Worm (Caenorhabditis elegans) whole organism, dauer: ENCODE measurements around the gene C23F12.9.

Source experiments
- unc-62 ChIP-seq: sonication (generic microtip); optimal IDR thresholded peaks from 2 replicates; lab custom pipeline; 2017; ENCODE audit warnings: missing biosample characterization, missing genetic modification reagents, missing genetic modification characterization

The C23F12.9 gene

ce11 chrX:9393750-9394149, at the start of gene C23F12.9:
C23F12.9 (plus strand) TSS chrX:9394050.
- TF ChIP-seq unc-62 (GFP tag; lab: Kevin White, UChicago) = no peak

- TF ChIP-seq unc-62 (GFP tag; lab: Kevin White, UChicago) = no peak
Observed at ce11 chrX:9347380-9347979, 46.4 kb upstream of the C23F12.9 start, which contains the start of gene oga-1. oga-1 (minus strand) TSS chrX:9347430.

ce11 chrX:9349844-9350556, 43.9 kb upstream of the C23F12.9 start, which contains the start of gene flp-20:
flp-20 (minus strand) TSS chrX:9349894.
- no peak for TF ChIP-seq unc-62 (GFP tag; lab: Kevin White, UChicago)

DNA sequence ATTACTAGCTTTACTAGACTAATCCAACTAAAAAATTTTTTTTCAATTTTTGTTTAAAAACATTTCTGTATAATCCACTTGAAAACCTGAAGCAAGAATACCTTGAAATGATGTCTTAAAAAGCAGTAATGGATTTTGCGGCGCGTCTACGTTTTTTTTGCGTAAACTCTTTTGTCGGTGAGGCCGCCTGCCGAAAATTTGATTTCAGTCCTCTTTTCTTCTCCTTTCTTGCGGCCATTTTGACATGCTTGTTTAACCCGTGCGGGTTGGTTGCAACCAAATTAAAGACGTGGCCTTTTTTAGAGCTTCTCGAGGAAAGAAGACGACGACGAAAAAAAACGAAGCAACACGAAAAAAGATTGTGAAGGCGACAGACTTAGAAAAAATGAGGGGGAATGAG, 32.7 kb upstream of the C23F12.9 start:
- no peak for TF ChIP-seq unc-62 (GFP tag; lab: Kevin White, UChicago)

DNA sequence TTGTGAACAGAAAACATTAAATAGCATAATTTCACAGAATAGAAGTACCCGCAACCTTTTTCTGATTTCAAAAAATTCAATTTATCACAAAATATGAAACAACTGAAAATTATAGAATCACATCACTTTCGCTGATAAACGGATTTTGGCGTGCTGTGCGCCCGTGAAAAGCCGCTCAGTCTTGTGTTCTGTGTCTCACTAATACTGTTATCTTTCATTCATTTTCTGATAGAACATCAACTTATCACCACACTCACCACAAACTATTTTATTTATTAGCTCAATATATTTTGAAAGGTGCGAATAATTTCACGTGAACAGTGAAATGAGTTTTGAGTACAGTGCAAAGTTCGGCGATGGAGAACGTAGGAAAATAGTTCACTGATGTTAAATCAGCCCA, 29.8 kb upstream of the C23F12.9 start:
- TF ChIP-seq unc-62 (GFP tag; lab: Kevin White, UChicago) = no peak

- TF ChIP-seq unc-62 (GFP tag; lab: Kevin White, UChicago) = no peak
Observed at ce11 chrX:9364501-9364900, 29.3 kb upstream of the C23F12.9 start, which contains the start of gene pkc-2. pkc-2 (plus strand) TSS chrX:9364818.

- TF ChIP-seq unc-62 (GFP tag; lab: Kevin White, UChicago) = no peak
Observed at ce11 chrX:9369927-9370326, 23.9 kb upstream of the C23F12.9 start.

DNA sequence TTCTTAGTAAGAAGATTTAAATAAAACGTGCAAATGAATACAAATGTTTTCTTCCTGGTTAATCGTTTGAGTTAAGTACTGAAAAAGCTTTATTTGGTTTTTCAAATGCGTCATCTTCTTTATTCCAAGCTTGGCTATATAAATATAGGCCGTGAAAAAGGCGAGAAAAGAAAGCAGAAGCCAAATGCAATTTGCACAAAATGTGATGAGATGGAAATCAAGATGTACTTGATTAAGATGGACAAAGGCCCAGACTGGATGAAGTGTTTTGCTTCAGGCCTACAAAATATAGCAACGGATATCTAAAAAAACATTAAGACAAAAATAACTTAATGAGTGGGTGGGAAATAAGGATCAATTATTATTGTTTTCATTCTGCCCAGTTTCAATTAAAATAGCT, 21.6 kb upstream of the C23F12.9 start:
- no peak for TF ChIP-seq unc-62 (GFP tag; lab: Kevin White, UChicago)

DNA sequence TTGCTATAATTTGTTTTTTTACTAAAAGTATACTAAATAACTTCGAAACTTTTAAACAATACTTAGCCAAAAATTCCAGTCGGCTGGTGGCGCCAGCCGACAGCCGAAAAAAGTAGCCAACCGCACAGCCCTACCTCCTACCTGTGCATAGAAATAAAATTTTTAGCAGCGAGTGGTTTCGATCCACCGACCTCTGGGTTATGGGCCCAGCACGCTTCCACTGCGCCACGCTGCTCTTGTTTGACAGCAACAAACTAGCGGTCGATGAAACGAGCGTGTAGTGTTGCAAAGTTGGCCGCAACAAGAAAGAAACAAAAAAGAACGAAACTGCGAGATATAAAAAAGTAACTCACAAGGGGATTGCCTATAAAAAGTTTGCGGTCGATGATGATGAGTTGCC, 20.9 kb upstream of the C23F12.9 start:
- no peak for TF ChIP-seq unc-62 (GFP tag; lab: Kevin White, UChicago)

DNA sequence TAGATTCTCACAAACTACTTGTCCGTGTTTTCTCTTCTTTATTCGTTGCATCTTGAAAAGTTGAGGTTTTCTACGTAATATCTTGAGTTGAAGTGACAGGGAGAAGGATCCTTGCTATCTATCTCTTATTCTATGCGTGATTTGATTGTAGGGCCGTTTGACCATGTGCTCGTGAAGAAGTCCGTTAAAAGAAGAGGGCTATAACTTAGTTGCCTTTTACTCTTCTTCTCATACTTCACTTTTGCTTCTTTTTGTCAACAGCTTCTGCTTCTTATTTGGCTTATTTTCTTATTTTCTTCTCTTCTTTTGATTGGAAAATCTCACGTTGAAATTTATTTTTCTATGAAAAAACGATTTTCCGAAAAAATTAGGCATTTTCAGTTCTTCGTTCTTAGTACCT, 20.1 kb upstream of the C23F12.9 start:
- TF ChIP-seq unc-62 (GFP tag; lab: Kevin White, UChicago) = no peak

ce11 chrX:9387041-9387440, 6.8 kb upstream of the C23F12.9 start, which contains the start of gene C23F12.4:
C23F12.4 (plus strand) TSS chrX:9387341.
- no peak for TF ChIP-seq unc-62 (GFP tag; lab: Kevin White, UChicago)

DNA sequence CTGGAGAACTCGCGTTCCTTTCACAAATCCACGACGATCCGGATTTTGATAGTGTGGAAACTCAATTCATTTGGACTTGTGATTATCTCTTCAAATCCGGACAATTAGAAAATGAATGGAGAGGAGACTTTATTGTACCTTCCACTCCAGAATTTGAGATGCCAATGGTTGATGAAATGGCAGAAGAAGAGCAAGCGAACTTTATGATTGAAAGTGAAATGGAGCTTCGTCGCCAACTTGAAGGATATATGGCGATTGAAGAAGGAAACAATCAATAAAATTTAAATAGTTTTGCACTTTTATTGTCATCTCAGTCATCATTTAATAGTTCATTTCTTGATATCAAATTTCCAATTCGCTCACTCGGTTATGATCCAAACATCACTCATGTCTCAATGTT, 5.2 kb upstream of the C23F12.9 start:
- TF ChIP-seq unc-62 (GFP tag; lab: Kevin White, UChicago) = no peak

DNA sequence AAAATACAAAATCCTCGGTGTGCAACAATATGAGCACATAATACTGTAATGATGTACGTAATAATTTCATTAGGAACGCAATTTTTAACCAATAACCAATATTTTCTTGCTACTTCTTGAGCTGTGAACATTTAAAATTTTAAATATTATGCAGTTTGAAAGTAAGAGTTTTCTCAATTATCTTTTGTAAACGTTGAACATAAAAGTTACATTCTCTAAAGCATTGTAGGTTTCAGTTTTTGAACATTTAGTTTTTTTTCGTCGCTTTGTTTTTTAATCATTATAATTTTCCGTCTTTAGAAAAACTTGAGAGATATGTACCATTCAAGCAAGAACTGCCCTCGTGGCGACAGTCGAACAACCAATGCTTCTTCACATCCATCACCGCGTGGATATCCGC, 2.5 kb upstream of the C23F12.9 start, which contains the start of gene C23F12.3:
TSS of gene C23F12.3 (plus strand) at position 301 of the 400 bp plus-strand sequence.
- TF ChIP-seq unc-62 (GFP tag; lab: Kevin White, UChicago) = no peak

- no peak for TF ChIP-seq unc-62 (GFP tag; lab: Kevin White, UChicago)
Observed at ce11 chrX:9397401-9397800, 3.6 kb downstream of the C23F12.9 start, which contains the start of gene fln-2. fln-2 (plus strand) TSS chrX:9397701.

DNA sequence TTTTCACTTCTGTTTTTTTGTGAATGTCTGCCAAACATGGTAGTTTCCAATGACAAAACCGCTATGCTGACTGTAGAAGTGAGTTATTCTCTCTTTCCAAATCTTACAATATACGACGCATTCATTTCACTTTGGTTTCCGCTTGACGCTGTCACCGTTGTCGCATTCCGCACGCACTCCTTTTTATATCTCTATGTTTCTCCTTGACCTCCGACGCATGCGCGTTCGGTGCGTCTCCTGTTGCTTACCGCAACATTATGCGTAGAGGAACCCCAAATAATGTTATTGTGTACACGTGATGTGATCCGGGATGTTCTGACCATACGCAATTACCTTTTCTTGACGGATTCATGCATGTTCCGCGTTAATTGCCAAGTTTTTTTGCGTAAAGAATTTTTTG, 8.1 kb downstream of the C23F12.9 start:
- no peak for TF ChIP-seq unc-62 (GFP tag; lab: Kevin White, UChicago)

DNA sequence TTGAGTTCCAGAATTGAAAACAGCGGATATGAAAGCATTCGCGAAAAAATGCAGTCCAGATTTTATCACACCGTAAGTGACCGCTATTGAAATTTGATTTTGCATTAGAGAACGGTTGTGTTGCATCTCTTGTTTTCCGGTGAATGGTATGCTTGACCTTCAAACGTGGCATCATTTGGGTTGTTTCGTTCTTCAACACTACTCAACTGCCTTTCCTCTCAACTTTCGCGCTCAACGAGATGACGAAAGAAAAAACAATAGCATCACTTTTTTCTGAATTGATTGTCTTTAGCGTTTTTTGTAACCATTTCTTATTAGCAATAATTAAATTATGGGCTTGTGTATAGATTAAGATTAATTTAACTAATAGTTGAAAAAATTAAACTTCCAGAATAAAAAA, 8.6 kb downstream of the C23F12.9 start:
- TF ChIP-seq unc-62 (GFP tag; lab: Kevin White, UChicago) = no peak
